Worm (Caenorhabditis elegans) whole organism, early embryonic: ENCODE measurements around the gene Y48C3A.5.

ENCODE experiments used
- ama-1 ChIP-seq: fragments of 150-350 bp; optimal IDR thresholded peaks from 2 replicates; lab custom pipeline; 2014
- ceh-36 ChIP-seq: sonication (generic microtip); optimal IDR thresholded peaks from 2 replicates; lab custom pipeline; 2016; ENCODE audit warnings: missing genetic modification characterization, inconsistent platforms, missing compliant biosample characterization
- ets-7 ChIP-seq: sonication (generic microtip); optimal IDR thresholded peaks from 2 replicates; lab custom pipeline; 2016; ENCODE audit warnings: missing genotype, missing genetic modification characterization, missing compliant biosample characterization
- flt-1 ChIP-seq: fragments of 200-800 bp; sonication (Bioruptor generic); IDR thresholded peaks from 2 replicates; pipeline ENCODE4 v1.3.6; 2022; ENCODE audit warnings: missing genetic modification characterization, missing compliant biosample characterization
- hmg-4 ChIP-seq: fragments of 200-800 bp; sonication (Bioruptor generic); optimal IDR thresholded peaks from 2 replicates; lab custom pipeline; 2018; ENCODE audit warnings: mild to moderate bottlenecking, missing genetic modification characterization, missing compliant biosample characterization
- hnd-1 ChIP-seq: sonication (generic microtip); optimal IDR thresholded peaks from 2 replicates; lab custom pipeline; 2016; ENCODE audit warnings: missing genetic modification characterization, missing compliant biosample characterization
- pes-1 ChIP-seq: fragments of 200-800 bp; sonication (Bioruptor generic); IDR thresholded peaks from 2 replicates; pipeline ENCODE4 v1.3.6; 2022; ENCODE audit warnings: missing genetic modification reagents, missing genetic modification characterization, missing compliant biosample characterization
- scrt-1 ChIP-seq: fragments of 200-800 bp; sonication (Bioruptor generic); IDR thresholded peaks from 2 replicates; pipeline ENCODE4 v1.3.6; 2022; ENCODE audit warnings: missing genetic modification characterization, missing compliant biosample characterization
- sea-1 ChIP-seq: fragments of 200-800 bp; sonication (Bioruptor generic); conservative IDR thresholded peaks from 2 replicates; pipeline ENCODE4 v1.3.6; 2022; ENCODE audit warnings: missing genetic modification characterization, missing compliant biosample characterization
- tbx-37 ChIP-seq: fragments of 200-800 bp; sonication (Bioruptor generic); conservative IDR thresholded peaks from 2 replicates; pipeline ENCODE4 v1.3.6; 2022; ENCODE audit warnings: missing genetic modification reagents, missing genetic modification characterization, missing compliant biosample characterization
- tra-4 ChIP-seq: sonication (generic microtip); optimal IDR thresholded peaks from 2 replicates; lab custom pipeline; 2017; ENCODE audit warnings: missing genetic modification characterization, missing compliant biosample characterization

DNA sequence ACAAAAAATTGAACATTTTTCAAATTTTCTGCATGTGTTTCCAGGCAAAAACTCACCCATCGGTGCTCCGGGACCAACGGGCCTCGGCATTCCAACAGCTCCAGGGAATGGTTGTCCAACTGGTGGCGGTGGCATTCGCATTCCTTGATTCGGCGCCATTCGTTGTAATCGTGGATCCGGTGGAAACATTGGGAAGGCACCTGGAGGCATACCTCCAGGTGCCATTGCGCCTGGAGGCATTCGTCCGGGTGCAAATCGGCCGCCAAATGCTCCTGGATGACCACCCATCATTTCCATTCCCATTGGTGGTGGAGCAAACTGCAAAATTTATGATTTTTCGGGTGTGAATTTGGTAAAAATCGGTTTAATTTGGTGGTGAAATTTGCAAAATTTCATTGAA is 55.6 kb downstream of the Y48C3A.5 start:
- TF ChIP-seq pes-1 (GFP tag; lab: Robert Waterston, UW) (no peak), ama-1 (lab: Kevin White, UChicago) (no peak), scrt-1 (GFP tag; lab: Robert Waterston, UW) (no peak), ceh-36 (tag; lab: Kevin White, UChicago) (no peak), hnd-1 (tag; lab: Kevin White, UChicago) (no peak), flt-1 (GFP tag; lab: Robert Waterston, UW) (no peak), hmg-4 (no peak), tra-4 (no peak), ets-7 (tag; lab: Kevin White, UChicago) (no peak), sea-1 (GFP tag; lab: Robert Waterston, UW) (no peak), tbx-37 (GFP tag; lab: Robert Waterston, UW) (no peak)
